Fruit fly (Drosophila melanogaster) S2 (cell line): Measurements from ENCODE around the gene dpr3.

Source experiments
- CG8478 ChIP-seq: fragments of >200 bp; optimal IDR thresholded peaks from 2 replicates; lab custom pipeline; 2018
- CTCF ChIP-seq, 2 experiments: fragments of >200 bp; optimal IDR thresholded peaks; 2 replicates each; lab custom pipeline; 2018

dm6 chr2L:2131449-2132109 lies 21.9 kb upstream of the dpr3 start:
- TF ChIP-seq CG8478 (lab: Kevin White, UChicago) (no peak), CTCF (optimal IDR thresholded peaks at IDR 0.05; lab: Kevin White, UChicago) (no peak)
